Worm (Caenorhabditis elegans) whole organism, L1 larva: Measurements from ENCODE around the gene F23H11.2.

Experiments
- dpl-1 ChIP-seq, 3 experiments: fragments of 150-350 bp in 2 of 3; sonication (generic microtip) in 1 of 3; optimal IDR thresholded peaks; 2 replicates each; lab custom pipeline; 2014 to 2017; ENCODE audit warnings: missing biosample characterization in 3 of 3, missing genetic modification characterization in 3 of 3, missing genetic modification reagents in 3 of 3
- ets-5 ChIP-seq: fragments of 200-800 bp; sonication (Bioruptor generic); IDR thresholded peaks from 2 replicates; pipeline ENCODE4 v1.3.6; 2022; ENCODE audit warnings: missing genetic modification characterization, missing compliant biosample characterization
- lin-39 ChIP-seq: fragments of 150-350 bp; optimal IDR thresholded peaks from 2 replicates; lab custom pipeline; 2014; ENCODE audit warnings: missing biosample characterization, missing genetic modification reagents, missing genetic modification characterization
- lsy-2 ChIP-seq, 2 experiments: fragments of 150-350 bp; optimal IDR thresholded peaks; 2 replicates each; lab custom pipeline; 2014; ENCODE audit warnings: missing biosample characterization in 2 of 2, missing genetic modification characterization in 2 of 2
- mdl-1 ChIP-seq, 2 experiments: fragments of 150-350 bp; optimal IDR thresholded peaks; 2 replicates each; lab custom pipeline; 2014 to 2017; ENCODE audit warnings: missing biosample characterization in 2 of 2, missing genetic modification characterization in 2 of 2, inconsistent platforms in 1 of 2
- mep-1 ChIP-seq: fragments of 150-350 bp; optimal IDR thresholded peaks from 2 replicates; lab custom pipeline; 2014; ENCODE audit warnings: missing biosample characterization, missing genetic modification characterization
- nhr-11 ChIP-seq: fragments of 150-350 bp; optimal IDR thresholded peaks from 2 replicates; lab custom pipeline; 2014; ENCODE audit warnings: missing biosample characterization, missing genetic modification characterization
- nhr-76 ChIP-seq: sonication (generic microtip); optimal IDR thresholded peaks from 2 replicates; lab custom pipeline; 2017; ENCODE audit warnings: missing biosample characterization, missing genetic modification characterization
- nhr-85 ChIP-seq: sonication (generic microtip); peaks from one replicate; lab custom pipeline; 2016; ENCODE audit warnings: missing genetic modification characterization, inconsistent platforms, missing compliant biosample characterization
- pqm-1 ChIP-seq: sonication (generic microtip); optimal IDR thresholded peaks from 3 replicates; lab custom pipeline; 2017; ENCODE audit warnings: missing biosample characterization, missing genetic modification characterization
- skn-1 ChIP-seq: fragments of 150-350 bp; optimal IDR thresholded peaks from 2 replicates; lab custom pipeline; 2014; ENCODE audit warnings: missing biosample characterization, missing genetic modification characterization
- snpc-4 ChIP-seq: fragments of 150-350 bp; optimal IDR thresholded peaks from 2 replicates; lab custom pipeline; 2014; ENCODE audit warnings: missing biosample characterization, missing genetic modification characterization
- sptf-1 ChIP-seq: fragments of 150-350 bp; optimal IDR thresholded peaks from 2 replicates; lab custom pipeline; 2014; ENCODE audit warnings: missing biosample characterization, missing genetic modification characterization
- unc-130 ChIP-seq: fragments of 150-350 bp; optimal IDR thresholded peaks from 2 replicates; lab custom pipeline; 2017; ENCODE audit warnings: missing biosample characterization, missing genetic modification characterization, inconsistent platforms

- no peak for TF ChIP-seq snpc-4 (tag; lab: Kevin White, UChicago)
- peak in 1 of 3 experiments; percentile 48 for TF ChIP-seq dpl-1 (GFP tag; optimal IDR thresholded peaks at IDR 0.05; lab: Kevin White, UChicago)
- no peak for TF ChIP-seq unc-130 (tag; lab: Kevin White, UChicago)
- TF ChIP-seq lin-39 (tag; lab: Kevin White, UChicago): no peak
- TF ChIP-seq sptf-1 (tag; lab: Kevin White, UChicago): no peak
- TF ChIP-seq pqm-1 (tag; lab: Kevin White, UChicago): no peak
- TF ChIP-seq nhr-76 (tag; lab: Kevin White, UChicago): no peak
- no peak for TF ChIP-seq mep-1 (tag; lab: Kevin White, UChicago)
- no peak for TF ChIP-seq nhr-85 (tag; lab: Kevin White, UChicago)
- TF ChIP-seq lsy-2 (tag; optimal IDR thresholded peaks at IDR 0.05; lab: Kevin White, UChicago): peak; percentile 19 to 49
- no peak for TF ChIP-seq ets-5 (GFP tag; lab: Robert Waterston, UW)
- TF ChIP-seq skn-1 (tag; lab: Kevin White, UChicago): no peak
- TF ChIP-seq mdl-1 (tag; optimal IDR thresholded peaks at IDR 0.05; lab: Kevin White, UChicago): no peak
- no peak for TF ChIP-seq nhr-11 (tag; lab: Kevin White, UChicago)
Measured at ce11 chrIII:853859-854359, 41.6 kb upstream of the F23H11.2 start, which contains the start of the genes rnp-5 and tag-51.
